Worm (Caenorhabditis elegans): ENCODE data around the gene oma-1.
A peak's percentile ranks its signal among the peaks of the same experiment; 100 is the strongest.

Gene oma-1

DNA sequence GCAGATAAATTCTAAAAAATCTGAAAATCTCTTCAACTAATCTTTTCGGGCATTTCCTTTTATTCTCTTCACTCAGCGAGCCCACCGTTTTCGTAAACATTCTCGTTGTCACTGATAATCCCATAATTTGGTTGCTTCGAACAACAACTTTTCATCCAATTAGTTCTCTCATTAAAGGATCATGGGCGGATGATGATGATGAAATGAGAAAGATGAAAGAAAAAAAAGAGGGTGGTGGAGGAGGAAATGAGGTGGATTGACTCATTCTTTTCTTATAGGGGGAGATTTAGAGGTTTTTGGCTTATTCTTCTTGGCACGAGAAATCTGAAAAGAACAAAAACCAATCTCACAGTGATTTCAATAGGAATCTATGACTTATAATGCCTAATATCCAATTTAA, 32.4 kb downstream of the oma-1 start:
- TF ChIP-seq tra-4 (tag; optimal IDR thresholded peaks at IDR 0.05) (no peak), pes-1 (GFP tag; IDR thresholded peaks at IDR 0.05) (no peak), hmbx-1 (tag; optimal IDR thresholded peaks at IDR 0.05) (no peak), ceh-13 (GFP tag; optimal IDR thresholded peaks at IDR 0.05) (no peak), ceh-36 (tag; optimal IDR thresholded peaks at IDR 0.05) (no peak), ets-7 (tag; optimal IDR thresholded peaks at IDR 0.05) (no peak), aly-1 (tag; optimal IDR thresholded peaks at IDR 0.05) (no peak), flt-1 (GFP tag; IDR thresholded peaks at IDR 0.05) (no peak), B0310.2 (tag; optimal IDR thresholded peaks at IDR 0.05) (no peak), scrt-1 (GFP tag; IDR thresholded peaks at IDR 0.05) (no peak), tbx-11 (GFP tag; IDR thresholded peaks at IDR 0.05) (no peak), hmg-4 (GFP tag; optimal IDR thresholded peaks at IDR 0.05) (no peak), F13C5.2 (tag; optimal IDR thresholded peaks at IDR 0.05) (no peak), ama-1 (optimal IDR thresholded peaks at IDR 0.05) (no peak)

DNA sequence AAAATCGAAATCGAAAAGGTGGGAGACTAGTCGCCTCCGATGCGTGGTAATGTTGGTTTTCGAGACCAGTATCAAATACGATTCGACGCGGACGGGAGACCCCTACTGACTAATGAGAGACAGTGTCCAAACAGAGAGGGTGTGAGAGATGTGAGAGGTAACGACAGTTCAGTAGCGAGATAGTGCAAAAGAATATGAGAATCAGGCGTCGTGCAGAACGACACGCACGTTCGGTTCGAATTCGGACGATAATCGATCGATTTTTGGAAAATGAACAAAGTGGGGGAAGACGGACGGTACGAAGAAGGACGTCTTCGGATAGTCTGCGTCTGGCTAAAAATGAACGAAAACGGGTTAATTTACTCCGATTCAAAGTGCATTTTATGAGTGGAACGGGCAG, 33.2 kb downstream of the oma-1 start, which contains the start of gene D1046.16:
Gene D1046.16, plus strand, starts transcription at position 195 of the 400 bp plus-strand sequence.
- TF ChIP-seq tbx-37 (GFP tag; conservative IDR thresholded peaks at IDR 0.05), result no peak
- no peak for TF ChIP-seq scrt-1 (GFP tag; IDR thresholded peaks at IDR 0.05)
- TF ChIP-seq hnd-1 (tag; optimal IDR thresholded peaks at IDR 0.05), result no peak
- no peak for TF ChIP-seq hmg-4 (GFP tag; optimal IDR thresholded peaks at IDR 0.05)
- no peak for TF ChIP-seq B0310.2 (tag; optimal IDR thresholded peaks at IDR 0.05)
- TF ChIP-seq F13C5.2 (tag; optimal IDR thresholded peaks at IDR 0.05), result no peak
- TF ChIP-seq flt-1 (GFP tag; IDR thresholded peaks at IDR 0.05), result no peak

DNA sequence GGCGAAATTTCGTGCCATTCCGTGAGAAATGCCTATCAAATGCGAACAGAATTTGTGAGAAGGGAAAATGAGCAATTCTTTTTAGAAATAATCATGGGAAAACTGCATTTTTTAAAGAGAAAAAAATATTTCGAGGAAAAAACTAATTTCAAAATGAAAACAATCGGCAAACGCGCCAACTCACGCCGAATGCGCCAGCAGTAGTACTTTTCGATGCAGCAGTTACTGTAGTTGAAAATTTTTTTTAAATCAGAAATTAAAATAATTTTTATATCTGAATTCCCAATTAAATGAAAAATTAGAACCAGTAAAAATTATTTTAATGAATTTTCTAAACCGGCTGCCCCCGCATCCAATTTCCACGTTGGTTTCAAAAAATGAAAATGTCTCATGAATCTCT, 34.6 kb downstream of the oma-1 start:
- no peak for TF ChIP-seq ama-1 (optimal IDR thresholded peaks at IDR 0.05)
- no peak for TF ChIP-seq F13C5.2 (tag; optimal IDR thresholded peaks at IDR 0.05)
- TF ChIP-seq hnd-1 (tag; optimal IDR thresholded peaks at IDR 0.05), result no peak
- no peak for TF ChIP-seq tbx-11 (GFP tag; IDR thresholded peaks at IDR 0.05)
- no peak for TF ChIP-seq ceh-13 (GFP tag; optimal IDR thresholded peaks at IDR 0.05)
- TF ChIP-seq sea-1 (GFP tag; conservative IDR thresholded peaks at IDR 0.05), result no peak
- no peak for TF ChIP-seq hmg-4 (GFP tag; optimal IDR thresholded peaks at IDR 0.05)
- TF ChIP-seq ets-7 (tag; optimal IDR thresholded peaks at IDR 0.05), result no peak

DNA sequence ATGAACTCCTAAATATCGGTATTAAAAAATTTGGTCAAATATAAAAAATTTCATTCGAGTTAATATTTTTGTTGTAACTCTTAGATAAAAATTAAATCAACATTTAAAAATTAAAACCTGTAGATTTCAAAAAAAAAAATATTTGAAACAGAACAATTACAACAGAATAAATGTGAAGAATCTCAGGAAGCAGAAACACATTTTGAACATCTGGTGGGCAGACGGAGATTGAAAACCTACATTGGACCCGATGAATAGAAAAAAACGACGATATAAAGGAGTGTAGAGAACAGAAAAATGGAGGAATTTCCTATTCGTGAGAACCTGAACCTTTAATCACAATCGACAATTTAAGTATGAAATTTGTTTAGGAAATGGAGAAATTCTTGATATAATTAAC, 35.4 kb downstream of the oma-1 start:
- no peak for TF ChIP-seq tra-4 (tag; optimal IDR thresholded peaks at IDR 0.05)
- no peak for TF ChIP-seq sea-1 (GFP tag; conservative IDR thresholded peaks at IDR 0.05)
- TF ChIP-seq ceh-13 (GFP tag; optimal IDR thresholded peaks at IDR 0.05), result no peak
- TF ChIP-seq ets-7 (tag; optimal IDR thresholded peaks at IDR 0.05), result no peak
- TF ChIP-seq tbx-37 (GFP tag; conservative IDR thresholded peaks at IDR 0.05), result no peak

DNA sequence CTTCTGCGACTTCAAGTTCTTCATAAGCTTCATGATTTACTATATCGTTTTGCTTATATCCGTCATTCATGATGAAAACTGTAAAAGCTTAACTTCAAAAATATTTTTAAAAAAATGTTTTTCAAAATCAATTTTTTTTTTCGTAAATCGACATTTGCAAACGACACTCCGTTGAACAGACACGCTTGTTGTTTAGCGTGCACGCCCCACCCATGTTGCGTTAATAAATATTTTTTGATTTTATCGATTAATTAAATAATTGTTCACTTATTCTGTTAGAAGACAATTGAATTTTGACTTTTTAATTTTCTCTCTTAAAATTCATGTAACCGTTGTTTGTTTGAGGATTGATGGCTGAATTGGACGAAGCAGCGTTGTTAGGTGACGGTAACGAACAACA, 37.2 kb downstream of the oma-1 start, which contains the start of the genes D1046.2 and cfim-2:
Gene D1046.2, minus strand, starts transcription at position 78 of the 400 bp plus-strand sequence.
Gene cfim-2, plus strand, starts transcription at position 335 of the 400 bp plus-strand sequence.
- TF ChIP-seq hnd-1 (tag; optimal IDR thresholded peaks at IDR 0.05), result no peak
- TF ChIP-seq scrt-1 (GFP tag; IDR thresholded peaks at IDR 0.05), result no peak
- TF ChIP-seq hmg-4 (GFP tag; optimal IDR thresholded peaks at IDR 0.05), result no peak
- TF ChIP-seq B0310.2 (tag; optimal IDR thresholded peaks at IDR 0.05), result no peak
- TF ChIP-seq tbx-11 (GFP tag; IDR thresholded peaks at IDR 0.05), result no peak
- no peak for TF ChIP-seq flt-1 (GFP tag; IDR thresholded peaks at IDR 0.05)
- TF ChIP-seq F13C5.2 (tag; optimal IDR thresholded peaks at IDR 0.05), result no peak
- no peak for TF ChIP-seq tra-4 (tag; optimal IDR thresholded peaks at IDR 0.05)
- TF ChIP-seq tbx-37 (GFP tag; conservative IDR thresholded peaks at IDR 0.05), result no peak
- no peak for TF ChIP-seq aly-1 (tag; optimal IDR thresholded peaks at IDR 0.05)
- TF ChIP-seq pes-1 (GFP tag; IDR thresholded peaks at IDR 0.05), result no peak
- TF ChIP-seq ceh-13 (GFP tag; optimal IDR thresholded peaks at IDR 0.05), result no peak
- TF ChIP-seq ama-1 (optimal IDR thresholded peaks at IDR 0.05), result no peak
- no peak for TF ChIP-seq sea-1 (GFP tag; conservative IDR thresholded peaks at IDR 0.05)
- TF ChIP-seq ceh-36 (tag; optimal IDR thresholded peaks at IDR 0.05), result no peak
- TF ChIP-seq ets-7 (tag; optimal IDR thresholded peaks at IDR 0.05), result no peak
- no peak for TF ChIP-seq hmbx-1 (tag; optimal IDR thresholded peaks at IDR 0.05)

DNA sequence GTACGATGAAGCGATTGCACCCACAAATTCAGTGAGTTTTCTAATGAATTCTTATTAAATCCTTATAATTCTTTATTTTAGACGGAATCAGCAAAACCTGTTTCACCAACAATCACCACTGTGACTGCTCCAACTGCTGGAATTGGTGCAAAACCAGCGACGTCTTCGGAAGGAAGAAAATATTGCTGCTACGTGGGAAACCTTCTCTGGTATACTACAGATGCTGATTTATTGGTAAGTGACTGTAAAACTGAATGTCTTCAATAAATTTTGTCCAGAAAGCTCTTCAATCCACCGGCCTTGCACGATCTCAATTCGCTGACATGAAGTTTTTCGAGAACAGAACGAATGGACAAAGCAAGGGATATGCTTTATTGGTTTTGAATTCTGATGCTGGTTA, 37.7 kb downstream of the oma-1 start:
- no peak for TF ChIP-seq ama-1 (optimal IDR thresholded peaks at IDR 0.05)
- no peak for TF ChIP-seq tbx-37 (GFP tag; conservative IDR thresholded peaks at IDR 0.05)
- TF ChIP-seq tra-4 (tag; optimal IDR thresholded peaks at IDR 0.05), result no peak
- no peak for TF ChIP-seq ceh-36 (tag; optimal IDR thresholded peaks at IDR 0.05)
- TF ChIP-seq flt-1 (GFP tag; IDR thresholded peaks at IDR 0.05), result no peak
- TF ChIP-seq sea-1 (GFP tag; conservative IDR thresholded peaks at IDR 0.05), result no peak
- no peak for TF ChIP-seq tbx-11 (GFP tag; IDR thresholded peaks at IDR 0.05)
- TF ChIP-seq aly-1 (tag; optimal IDR thresholded peaks at IDR 0.05), result no peak
- TF ChIP-seq ets-7 (tag; optimal IDR thresholded peaks at IDR 0.05), result no peak
- no peak for TF ChIP-seq F13C5.2 (tag; optimal IDR thresholded peaks at IDR 0.05)
- no peak for TF ChIP-seq B0310.2 (tag; optimal IDR thresholded peaks at IDR 0.05)
- no peak for TF ChIP-seq scrt-1 (GFP tag; IDR thresholded peaks at IDR 0.05)
- no peak for TF ChIP-seq ceh-13 (GFP tag; optimal IDR thresholded peaks at IDR 0.05)

DNA sequence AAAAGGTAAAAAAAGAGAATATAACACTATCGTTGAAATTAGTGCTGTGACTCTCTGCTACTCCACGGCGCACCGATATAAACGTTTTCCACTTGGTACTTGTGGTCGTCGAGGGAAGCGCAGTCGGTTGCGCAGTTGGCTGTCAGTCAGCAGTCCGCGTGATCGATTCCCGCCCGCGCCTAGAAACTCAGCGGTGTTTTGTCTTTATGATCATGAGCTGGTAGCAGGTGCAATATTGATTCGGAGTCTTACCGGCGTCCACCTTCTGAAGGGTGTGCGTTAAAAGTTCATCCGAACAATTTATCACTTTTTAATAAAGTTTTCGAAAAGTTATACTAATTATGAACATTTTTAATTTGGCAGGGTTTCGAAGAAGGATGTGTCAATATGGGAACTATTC, 38.3 kb downstream of the oma-1 start:
- TF ChIP-seq ets-7 (tag; optimal IDR thresholded peaks at IDR 0.05), result peak; percentile 94
- TF ChIP-seq tra-4 (tag; optimal IDR thresholded peaks at IDR 0.05), result peak; percentile 97
- TF ChIP-seq F13C5.2 (tag; optimal IDR thresholded peaks at IDR 0.05), result peak; percentile 96
- TF ChIP-seq hmbx-1 (tag; optimal IDR thresholded peaks at IDR 0.05), result peak; percentile 91
- peak; percentile 86 for TF ChIP-seq hnd-1 (tag; optimal IDR thresholded peaks at IDR 0.05)
- TF ChIP-seq flt-1 (GFP tag; IDR thresholded peaks at IDR 0.05), result peak; percentile 97
- TF ChIP-seq ama-1 (optimal IDR thresholded peaks at IDR 0.05), result no peak
- peak; percentile 95 for TF ChIP-seq scrt-1 (GFP tag; IDR thresholded peaks at IDR 0.05)
- peak; percentile 92 for TF ChIP-seq ceh-13 (GFP tag; optimal IDR thresholded peaks at IDR 0.05)
- peak; percentile 99 for TF ChIP-seq tbx-11 (GFP tag; IDR thresholded peaks at IDR 0.05)
- TF ChIP-seq hmg-4 (GFP tag; optimal IDR thresholded peaks at IDR 0.05), result peak; percentile 98
- peak; percentile 97 for TF ChIP-seq B0310.2 (tag; optimal IDR thresholded peaks at IDR 0.05)
- TF ChIP-seq tbx-37 (GFP tag; conservative IDR thresholded peaks at IDR 0.05), result peak; percentile 93
- peak; percentile 99 for TF ChIP-seq sea-1 (GFP tag; conservative IDR thresholded peaks at IDR 0.05)
- TF ChIP-seq aly-1 (tag; optimal IDR thresholded peaks at IDR 0.05), result peak; percentile 98
- peak; percentile 97 for TF ChIP-seq pes-1 (GFP tag; IDR thresholded peaks at IDR 0.05)
- TF ChIP-seq ceh-36 (tag; optimal IDR thresholded peaks at IDR 0.05), result peak; percentile 95
